Worm (Caenorhabditis elegans) whole organism, L2 larva: ENCODE measurements around the gene srsx-19.

ENCODE experiments used
- R02D3.7 ChIP-seq: fragments of 150-350 bp; optimal IDR thresholded peaks from 2 replicates; lab custom pipeline; 2014; ENCODE audit warnings: missing biosample characterization, missing genetic modification characterization
- ama-1 ChIP-seq: fragments of 150-350 bp; optimal IDR thresholded peaks from 2 replicates; lab custom pipeline; 2018; ENCODE audit warnings: inconsistent platforms
- egl-27 ChIP-seq: sonication (generic microtip); optimal IDR thresholded peaks from 3 replicates; lab custom pipeline; 2017; ENCODE audit warnings: missing biosample characterization, missing genetic modification reagents, missing genetic modification characterization
- elt-3 ChIP-seq: sonication (generic microtip); optimal IDR thresholded peaks from 2 replicates; lab custom pipeline; 2017; ENCODE audit warnings: missing biosample characterization, missing genetic modification characterization
- mbf-1 ChIP-seq: sonication (generic microtip); optimal IDR thresholded peaks from 2 replicates; lab custom pipeline; 2017; ENCODE audit warnings: missing biosample characterization, missing genetic modification characterization
- nhr-12 ChIP-seq: fragments of 150-350 bp; optimal IDR thresholded peaks from 2 replicates; lab custom pipeline; 2014; ENCODE audit warnings: missing biosample characterization, missing genetic modification characterization
- skn-1 ChIP-seq: sonication (generic microtip); optimal IDR thresholded peaks from 2 replicates; lab custom pipeline; 2017; ENCODE audit warnings: missing biosample characterization, missing genetic modification characterization
- snpc-4 ChIP-seq: fragments of 150-350 bp; optimal IDR thresholded peaks from 2 replicates; lab custom pipeline; 2014; ENCODE audit warnings: missing biosample characterization, missing genetic modification characterization
- ztf-11 ChIP-seq: sonication (generic microtip); optimal IDR thresholded peaks from 2 replicates; lab custom pipeline; 2017; ENCODE audit warnings: missing biosample characterization, missing genetic modification characterization
- ztf-4 ChIP-seq: fragments of 150-350 bp; optimal IDR thresholded peaks from 2 replicates; lab custom pipeline; 2014; ENCODE audit warnings: missing biosample characterization, missing genetic modification characterization

DNA sequence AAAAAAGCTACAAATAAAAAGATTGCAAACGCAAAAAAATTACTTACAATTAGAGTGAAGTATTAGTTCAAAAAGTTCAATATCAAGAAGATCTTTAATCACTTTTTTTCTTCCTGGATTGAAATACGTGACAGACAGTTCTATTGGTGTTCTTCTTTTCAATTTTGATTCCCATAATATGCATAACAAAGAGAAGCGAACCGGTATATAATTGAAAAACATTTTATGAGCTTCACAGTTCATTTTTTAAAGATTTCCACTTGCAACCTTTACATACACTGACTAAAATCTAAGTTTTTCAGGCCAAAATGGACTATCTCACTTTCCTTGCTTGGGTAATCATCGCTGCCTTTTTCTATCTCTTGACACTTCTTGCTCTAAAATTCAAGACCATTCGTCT, 10.9 kb upstream of the srsx-19 start, which contains the start of gene T22G5.1:
- no peak for TF ChIP-seq ztf-11 (tag; lab: Kevin White, UChicago)
- no peak for TF ChIP-seq egl-27 (tag; lab: Kevin White, UChicago)
- TF ChIP-seq elt-3 (tag; lab: Kevin White, UChicago) = no peak
- no peak for TF ChIP-seq snpc-4
- TF ChIP-seq R02D3.7 (tag; lab: Kevin White, UChicago) = no peak
- no peak for TF ChIP-seq ztf-4 (tag; lab: Kevin White, UChicago)
- no peak for TF ChIP-seq ama-1
- no peak for TF ChIP-seq mbf-1 (tag; lab: Kevin White, UChicago)
- no peak for TF ChIP-seq skn-1 (tag; lab: Kevin White, UChicago)
- no peak for TF ChIP-seq nhr-12 (tag; lab: Kevin White, UChicago)
